Worm (Caenorhabditis elegans) whole organism, L2 larva: ENCODE results near the gene str-238.

ENCODE experiments used
- C34F6.9 ChIP-seq: fragments of 150-350 bp; optimal IDR thresholded peaks from 2 replicates; lab custom pipeline; 2014; ENCODE audit warnings: missing biosample characterization, missing genetic modification characterization
- F13H6.1 ChIP-seq: sonication (generic microtip); optimal IDR thresholded peaks from 2 replicates; lab custom pipeline; 2016; ENCODE audit warnings: missing genetic modification characterization, missing compliant biosample characterization
- R02D3.7 ChIP-seq: fragments of 150-350 bp; optimal IDR thresholded peaks from 2 replicates; lab custom pipeline; 2014; ENCODE audit warnings: missing biosample characterization, missing genetic modification characterization
- Y55F3AM.14 ChIP-seq: fragments of 200-800 bp; sonication (Bioruptor generic); optimal IDR thresholded peaks from 2 replicates; lab custom pipeline; 2018; ENCODE audit warnings: mild to moderate bottlenecking, missing genetic modification characterization, missing compliant biosample characterization
- ZK546.5 ChIP-seq: sonication (generic microtip); optimal IDR thresholded peaks from 2 replicates; lab custom pipeline; 2017; ENCODE audit warnings: missing biosample characterization, missing genetic modification characterization
- alr-1 ChIP-seq: fragments of 150-350 bp; optimal IDR thresholded peaks from 2 replicates; lab custom pipeline; 2014; ENCODE audit warnings: missing biosample characterization, missing genetic modification characterization
- aly-2 ChIP-seq: fragments of 150-350 bp; optimal IDR thresholded peaks from 2 replicates; lab custom pipeline; 2014; ENCODE audit warnings: missing biosample characterization, missing genetic modification characterization
- ama-1 ChIP-seq: fragments of 150-350 bp; optimal IDR thresholded peaks from 2 replicates; lab custom pipeline; 2018; ENCODE audit warnings: inconsistent platforms
- blmp-1 ChIP-seq: sonication (generic microtip); optimal IDR thresholded peaks from 2 replicates; lab custom pipeline; 2017; ENCODE audit warnings: missing genetic modification characterization, mild to moderate bottlenecking, missing compliant biosample characterization, antibody characterized with exemption, moderate library complexity; ENCODE audit not compliant: insufficient read depth
- ceh-16 ChIP-seq: fragments of 150-350 bp; optimal IDR thresholded peaks from 2 replicates; lab custom pipeline; 2014; ENCODE audit warnings: missing biosample characterization, missing genetic modification characterization
- ceh-82 ChIP-seq: fragments of 150-350 bp; optimal IDR thresholded peaks from 2 replicates; lab custom pipeline; 2014; ENCODE audit warnings: missing biosample characterization, missing genetic modification characterization
- crh-2 ChIP-seq: sonication (generic microtip); optimal IDR thresholded peaks from 2 replicates; lab custom pipeline; 2017; ENCODE audit warnings: missing biosample characterization, missing genetic modification characterization
- dmd-4 ChIP-seq: sonication (generic microtip); optimal IDR thresholded peaks from 2 replicates; lab custom pipeline; 2017; ENCODE audit warnings: missing biosample characterization, missing genetic modification characterization
- egl-27 ChIP-seq: sonication (generic microtip); optimal IDR thresholded peaks from 3 replicates; lab custom pipeline; 2017; ENCODE audit warnings: missing biosample characterization, missing genetic modification reagents, missing genetic modification characterization
- elt-3 ChIP-seq: sonication (generic microtip); optimal IDR thresholded peaks from 2 replicates; lab custom pipeline; 2017; ENCODE audit warnings: missing biosample characterization, missing genetic modification characterization
- fos-1 ChIP-seq: fragments of 150-350 bp; optimal IDR thresholded peaks from 2 replicates; lab custom pipeline; 2014; ENCODE audit warnings: missing biosample characterization, missing genetic modification characterization
- gmeb-1 ChIP-seq: fragments of 150-350 bp; optimal IDR thresholded peaks from 2 replicates; lab custom pipeline; 2014; ENCODE audit warnings: missing biosample characterization, missing genetic modification characterization
- lin-13 ChIP-seq: fragments of 150-350 bp; optimal IDR thresholded peaks from 2 replicates; lab custom pipeline; 2014; ENCODE audit warnings: missing biosample characterization, missing genetic modification reagents, missing genetic modification characterization
- lin-39 ChIP-seq: fragments of 150-350 bp; optimal IDR thresholded peaks from 2 replicates; lab custom pipeline; 2014; ENCODE audit warnings: missing biosample characterization, missing genetic modification reagents, missing genetic modification characterization
- lsy-2 ChIP-seq, 2 experiments: fragments of 150-350 bp in 1 of 2; sonication (generic microtip) in 1 of 2; optimal IDR thresholded peaks; 2 replicates each; lab custom pipeline; 2014 to 2017; ENCODE audit warnings: missing biosample characterization in 2 of 2, missing genetic modification characterization in 2 of 2
- mab-5 ChIP-seq: fragments of 150-350 bp; optimal IDR thresholded peaks from 2 replicates; lab custom pipeline; 2014; ENCODE audit warnings: missing biosample characterization, missing genetic modification characterization
- mbf-1 ChIP-seq: sonication (generic microtip); optimal IDR thresholded peaks from 2 replicates; lab custom pipeline; 2017; ENCODE audit warnings: missing biosample characterization, missing genetic modification characterization
- mdl-1 ChIP-seq, 2 experiments: fragments of 150-350 bp in 1 of 2; sonication (generic microtip) in 1 of 2; optimal IDR thresholded peaks; 2 replicates each; lab custom pipeline; 2017; ENCODE audit warnings: missing biosample characterization in 2 of 2, missing genetic modification characterization in 2 of 2
- nhr-10 ChIP-seq: sonication (generic microtip); optimal IDR thresholded peaks from 2 replicates; lab custom pipeline; 2017; ENCODE audit warnings: missing biosample characterization, missing genetic modification characterization
- nhr-12 ChIP-seq: fragments of 150-350 bp; optimal IDR thresholded peaks from 2 replicates; lab custom pipeline; 2014; ENCODE audit warnings: missing biosample characterization, missing genetic modification characterization
- nhr-129 ChIP-seq: fragments of 150-350 bp; optimal IDR thresholded peaks from 2 replicates; lab custom pipeline; 2014; ENCODE audit warnings: missing biosample characterization, missing genetic modification characterization
- nhr-21 ChIP-seq: fragments of 150-350 bp; optimal IDR thresholded peaks from 2 replicates; lab custom pipeline; 2014; ENCODE audit warnings: missing biosample characterization, missing genetic modification characterization
- nhr-23 ChIP-seq: fragments of 150-350 bp; optimal IDR thresholded peaks from 2 replicates; lab custom pipeline; 2014; ENCODE audit warnings: missing biosample characterization, missing genetic modification reagents, missing genetic modification characterization
- nhr-237 ChIP-seq: fragments of 150-350 bp; optimal IDR thresholded peaks from 2 replicates; lab custom pipeline; 2014; ENCODE audit warnings: missing biosample characterization, missing genetic modification characterization
- nhr-25 ChIP-seq: fragments of 150-350 bp; sonication (generic microtip); optimal IDR thresholded peaks from 3 replicates; lab custom pipeline; 2014; ENCODE audit warnings: missing biosample characterization, missing genetic modification characterization
- nhr-6 ChIP-seq: fragments of 150-350 bp; optimal IDR thresholded peaks from 2 replicates; lab custom pipeline; 2014; ENCODE audit warnings: missing biosample characterization, missing genetic modification characterization
- nhr-77 ChIP-seq: fragments of 150-350 bp; optimal IDR thresholded peaks from 2 replicates; lab custom pipeline; 2014; ENCODE audit warnings: missing biosample characterization, missing genetic modification characterization
- peb-1 ChIP-seq: fragments of 150-350 bp; optimal IDR thresholded peaks from 2 replicates; lab custom pipeline; 2014; ENCODE audit warnings: missing biosample characterization, missing genetic modification characterization
- sem-4 ChIP-seq: fragments of 150-350 bp; optimal IDR thresholded peaks from 2 replicates; lab custom pipeline; 2014; ENCODE audit warnings: missing biosample characterization, missing genetic modification reagents, missing genetic modification characterization
- skn-1 ChIP-seq: sonication (generic microtip); optimal IDR thresholded peaks from 2 replicates; lab custom pipeline; 2017; ENCODE audit warnings: missing biosample characterization, missing genetic modification characterization
- sma-3 ChIP-seq: sonication (generic microtip); optimal IDR thresholded peaks from 2 replicates; lab custom pipeline; 2016; ENCODE audit warnings: missing genetic modification reagents, missing genetic modification characterization, missing compliant biosample characterization
- snpc-4 ChIP-seq: fragments of 150-350 bp; optimal IDR thresholded peaks from 2 replicates; lab custom pipeline; 2014; ENCODE audit warnings: missing biosample characterization, missing genetic modification characterization
- unc-39 ChIP-seq: fragments of 150-350 bp; optimal IDR thresholded peaks from 2 replicates; lab custom pipeline; 2014; ENCODE audit warnings: missing biosample characterization, missing genetic modification characterization
- unc-55 ChIP-seq: fragments of 150-350 bp; sonication (generic microtip); optimal IDR thresholded peaks from 3 replicates; lab custom pipeline; 2014; ENCODE audit warnings: missing biosample characterization, missing genetic modification reagents, missing genetic modification characterization
- unc-62 ChIP-seq: fragments of 150-350 bp; optimal IDR thresholded peaks from 2 replicates; lab custom pipeline; 2014; ENCODE audit warnings: missing biosample characterization, missing genetic modification reagents, missing genetic modification characterization
- zag-1 ChIP-seq: fragments of 150-350 bp; optimal IDR thresholded peaks from 2 replicates; lab custom pipeline; 2014; ENCODE audit warnings: missing biosample characterization, missing genetic modification characterization
- ztf-11 ChIP-seq: sonication (generic microtip); optimal IDR thresholded peaks from 2 replicates; lab custom pipeline; 2017; ENCODE audit warnings: missing biosample characterization, missing genetic modification characterization
- ztf-4 ChIP-seq: fragments of 150-350 bp; optimal IDR thresholded peaks from 2 replicates; lab custom pipeline; 2014; ENCODE audit warnings: missing biosample characterization, missing genetic modification characterization

str-238 gene

ce11 chrV:761235-761634 lies 3.6 kb upstream of the str-238 start, which contains the start of gene C05E4.15:
Gene C05E4.15 (minus strand): TSS chrV:761335.
- TF ChIP-seq lin-13 (GFP tag; lab: Kevin White, UChicago) (no peak), nhr-21 (no peak), gmeb-1 (no peak), egl-27 (no peak), nhr-129 (no peak), F13H6.1 (no peak), blmp-1 (tag; lab: Kevin White, UChicago) (no peak), alr-1 (tag; lab: Kevin White, UChicago) (no peak), snpc-4 (tag; lab: Kevin White, UChicago) (no peak)

- TF ChIP-seq sma-3 (GFP tag; lab: Kevin White, UChicago) (no peak), mab-5 (tag; lab: Kevin White, UChicago) (no peak), sem-4 (tag; lab: Kevin White, UChicago) (no peak), mdl-1 (tag; optimal IDR thresholded peaks at IDR 0.05; lab: Kevin White, UChicago) (no peak), unc-39 (no peak), skn-1 (no peak), nhr-21 (no peak), ztf-4 (tag; lab: Kevin White, UChicago) (no peak), fos-1 (tag; lab: Kevin White, UChicago) (no peak)
Observed at ce11 chrV:761882-762281, 3.0 kb upstream of the str-238 start, which contains the start of gene C05E4.12. Gene C05E4.12 (minus strand): TSS chrV:761982.

ce11 chrV:762340-762739 lies 2.5 kb upstream of the str-238 start, which contains the start of gene srp-2:
Gene srp-2 (plus strand): TSS chrV:762640.
- TF ChIP-seq lin-13 (GFP tag; lab: Kevin White, UChicago) (no peak), elt-3 (tag; lab: Kevin White, UChicago) (no peak), C34F6.9 (tag; lab: Kevin White, UChicago) (no peak), R02D3.7 (tag; lab: Kevin White, UChicago) (no peak), ceh-82 (tag; lab: Kevin White, UChicago) (no peak), fos-1 (tag; lab: Kevin White, UChicago) (no peak), lsy-2 (tag; optimal IDR thresholded peaks at IDR 0.05; lab: Kevin White, UChicago) (no peak), ZK546.5 (tag; lab: Kevin White, UChicago) (no peak)

- TF ChIP-seq lin-39 (tag; lab: Kevin White, UChicago) (no peak), zag-1 (tag; lab: Kevin White, UChicago) (no peak), C34F6.9 (tag; lab: Kevin White, UChicago) (no peak)
Observed at ce11 chrV:772210-772609, 7.4 kb downstream of the str-238 start.

- TF ChIP-seq ceh-82 (tag; lab: Kevin White, UChicago), result peak; percentile 22
- TF ChIP-seq lsy-2 (tag; optimal IDR thresholded peaks at IDR 0.05; lab: Kevin White, UChicago), result peak; percentile 64 to 90
- TF ChIP-seq nhr-10 (tag; lab: Kevin White, UChicago), result no peak
- TF ChIP-seq mdl-1 (tag; optimal IDR thresholded peaks at IDR 0.05; lab: Kevin White, UChicago), result no peak
- TF ChIP-seq unc-62 (GFP tag; lab: Kevin White, UChicago), result peak; percentile 9
- peak; percentile 66 for TF ChIP-seq nhr-6 (tag; lab: Kevin White, UChicago)
- TF ChIP-seq dmd-4 (tag; lab: Kevin White, UChicago), result no peak
- no peak for TF ChIP-seq Y55F3AM.14
- peak; percentile 76 for TF ChIP-seq sem-4 (tag; lab: Kevin White, UChicago)
- TF ChIP-seq nhr-21, result peak; percentile 81
- TF ChIP-seq crh-2, result peak; percentile 90
- TF ChIP-seq C34F6.9 (tag; lab: Kevin White, UChicago), result peak; percentile 93
- TF ChIP-seq nhr-25 (tag; lab: Kevin White, UChicago), result peak; percentile 69
- TF ChIP-seq gmeb-1, result peak; percentile 98
- no peak for TF ChIP-seq ztf-11 (tag; lab: Kevin White, UChicago)
- TF ChIP-seq ZK546.5 (tag; lab: Kevin White, UChicago), result no peak
- no peak for TF ChIP-seq mbf-1 (tag; lab: Kevin White, UChicago)
- peak; percentile 9 for TF ChIP-seq nhr-237 (tag; lab: Kevin White, UChicago)
- no peak for TF ChIP-seq elt-3 (tag; lab: Kevin White, UChicago)
- no peak for TF ChIP-seq nhr-77 (tag; lab: Kevin White, UChicago)
- peak; percentile 90 for TF ChIP-seq sma-3 (GFP tag; lab: Kevin White, UChicago)
- TF ChIP-seq unc-55, result peak; percentile 89
- no peak for TF ChIP-seq zag-1 (tag; lab: Kevin White, UChicago)
- no peak for TF ChIP-seq nhr-23 (tag; lab: Kevin White, UChicago)
- TF ChIP-seq ceh-16, result no peak
- no peak for TF ChIP-seq peb-1 (tag; lab: Kevin White, UChicago)
- peak; percentile 26 for TF ChIP-seq blmp-1 (tag; lab: Kevin White, UChicago)
- TF ChIP-seq lin-13 (GFP tag; lab: Kevin White, UChicago), result peak; percentile 88
- TF ChIP-seq aly-2 (tag; lab: Kevin White, UChicago), result no peak
- peak; percentile 69 for TF ChIP-seq nhr-129
- TF ChIP-seq ama-1 (lab: Kevin White, UChicago), result peak; percentile 55
- TF ChIP-seq nhr-12 (tag; lab: Kevin White, UChicago), result no peak
- TF ChIP-seq alr-1 (tag; lab: Kevin White, UChicago), result no peak
- peak; percentile 66 for TF ChIP-seq fos-1 (tag; lab: Kevin White, UChicago)
- peak; percentile 35 for TF ChIP-seq snpc-4 (tag; lab: Kevin White, UChicago)
- peak; percentile 70 for TF ChIP-seq mab-5 (tag; lab: Kevin White, UChicago)
- peak; percentile 1 for TF ChIP-seq R02D3.7 (tag; lab: Kevin White, UChicago)
- TF ChIP-seq skn-1, result no peak
- no peak for TF ChIP-seq unc-39
Observed at ce11 chrV:773256-773655, 8.4 kb downstream of the str-238 start, which contains the start of gene sti-1. Gene sti-1 (plus strand): TSS chrV:773518.
